Worm (Caenorhabditis elegans): ENCODE measurements around the gene clec-118.

DNA sequence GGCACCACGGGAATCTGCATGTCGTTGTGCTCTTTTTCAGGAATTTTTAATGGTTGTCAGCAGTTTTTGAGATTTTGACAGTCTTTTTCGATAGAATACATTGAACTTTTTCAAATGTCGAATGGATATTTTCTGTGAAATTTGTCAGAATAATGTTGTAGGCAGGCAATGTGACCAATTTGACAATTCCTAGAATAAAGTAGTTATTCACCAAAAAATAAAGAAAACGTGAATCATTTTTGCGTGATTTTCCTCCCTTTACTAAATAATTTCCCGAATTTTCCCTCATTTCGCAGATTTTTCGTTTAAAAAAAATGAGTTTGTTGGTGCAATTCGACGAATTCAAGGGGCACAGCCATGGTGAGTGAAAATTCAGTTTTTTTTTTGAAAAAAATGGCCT lies 3.5 kb downstream of the clec-118 start, which contains the start of gene W04H10.1:
- no peak for TF ChIP-seq unc-39 (tag; optimal IDR thresholded peaks at IDR 0.05)
- TF ChIP-seq dmd-9 (GFP tag; IDR thresholded peaks at IDR 0.05), result no peak
- TF ChIP-seq ctbp-1 (GFP tag; IDR thresholded peaks at IDR 0.05), result no peak
- no peak for TF ChIP-seq ztf-11 (tag; optimal IDR thresholded peaks at IDR 0.05)
- TF ChIP-seq unc-130 (GFP tag; optimal IDR thresholded peaks at IDR 0.05), result no peak
- no peak for TF ChIP-seq zip-2 (tag; optimal IDR thresholded peaks at IDR 0.05)
- TF ChIP-seq lin-13 (GFP tag; optimal IDR thresholded peaks at IDR 0.05), result no peak
- no peak for TF ChIP-seq zfp-2 (tag; optimal IDR thresholded peaks at IDR 0.05)

Measured in whole organism, L4 larva.